Worm (Caenorhabditis elegans) whole organism, young adult: ENCODE data around the gene sdz-11.

ENCODE experiments used
- C06A6.2 ChIP-seq: fragments of 200-800 bp; sonication (Bioruptor generic); conservative IDR thresholded peaks from 2 replicates; pipeline ENCODE4 v1.3.6; 2022; ENCODE audit warnings: missing genetic modification characterization, missing compliant biosample characterization
- F10E7.11 ChIP-seq: sonication (generic microtip); optimal IDR thresholded peaks from 2 replicates; lab custom pipeline; 2017; ENCODE audit warnings: mild to moderate bottlenecking, missing genetic modification characterization, moderate library complexity, missing compliant biosample characterization
- F49E8.2 ChIP-seq: sonication (generic microtip); optimal IDR thresholded peaks from 3 replicates; lab custom pipeline; 2017; ENCODE audit warnings: missing genetic modification characterization, mild to moderate bottlenecking, missing compliant biosample characterization, antibody characterized with exemption, moderate library complexity; ENCODE audit not compliant: insufficient read depth
- F57C9.4 ChIP-seq: sonication (generic microtip); optimal IDR thresholded peaks from 2 replicates; lab custom pipeline; 2017; ENCODE audit warnings: mild to moderate bottlenecking, missing genetic modification characterization, missing compliant biosample characterization
- T07F8.4 ChIP-seq: sonication (generic microtip); optimal IDR thresholded peaks from 2 replicates; lab custom pipeline; 2016; ENCODE audit warnings: mild to moderate bottlenecking, missing genetic modification characterization, moderate library complexity, missing compliant biosample characterization
- T26A5.8 ChIP-seq: sonication (generic microtip); optimal IDR thresholded peaks from 2 replicates; lab custom pipeline; 2016; ENCODE audit warnings: missing genetic modification characterization, missing compliant biosample characterization
- Y67H2A.10 ChIP-seq: fragments of 200-800 bp; sonication (Bioruptor generic); conservative IDR thresholded peaks from 2 replicates; pipeline ENCODE4 v1.3.6; 2022; ENCODE audit warnings: missing genetic modification reagents, missing genetic modification characterization, missing compliant biosample characterization
- Y79H2A.3 ChIP-seq: fragments of 200-800 bp; sonication (Bioruptor generic); conservative IDR thresholded peaks from 2 replicates; pipeline ENCODE4 v1.3.6; 2022; ENCODE audit warnings: missing genetic modification reagents, missing genetic modification characterization, missing compliant biosample characterization
- atf-7 ChIP-seq: sonication (generic microtip); optimal IDR thresholded peaks from 2 replicates; lab custom pipeline; 2017; ENCODE audit warnings: mild to moderate bottlenecking, missing genetic modification characterization, missing compliant biosample characterization
- athp-1 ChIP-seq: sonication (generic microtip); optimal IDR thresholded peaks from 2 replicates; lab custom pipeline; 2017; ENCODE audit warnings: mild to moderate bottlenecking, missing genetic modification characterization, missing compliant biosample characterization
- attf-6 ChIP-seq: fragments of 200-800 bp; sonication (Bioruptor generic); IDR thresholded peaks from 2 replicates; pipeline ENCODE4 v1.3.6; 2022; ENCODE audit warnings: missing genetic modification reagents, missing genetic modification characterization, missing compliant biosample characterization
- cebp-2 ChIP-seq: fragments of 200-800 bp; sonication (Bioruptor generic); IDR thresholded peaks from 2 replicates; pipeline ENCODE4 v1.3.6; 2022; ENCODE audit warnings: missing genetic modification characterization, missing compliant biosample characterization
- ceh-100 ChIP-seq: fragments of 200-800 bp; sonication (Bioruptor generic); IDR thresholded peaks from 2 replicates; pipeline ENCODE4 v1.3.6; 2022; ENCODE audit warnings: missing genetic modification reagents, missing genetic modification characterization, missing compliant biosample characterization
- ceh-79 ChIP-seq: sonication (generic microtip); optimal IDR thresholded peaks from 2 replicates; lab custom pipeline; 2017; ENCODE audit warnings: mild to moderate bottlenecking, missing genetic modification characterization, missing compliant biosample characterization
- chd-7 ChIP-seq: sonication (generic microtip); optimal IDR thresholded peaks from 2 replicates; lab custom pipeline; 2016; ENCODE audit warnings: mild to moderate bottlenecking, missing genetic modification characterization, moderate library complexity, missing compliant biosample characterization
- egl-44 ChIP-seq: fragments of 200-800 bp; sonication (Bioruptor generic); IDR thresholded peaks from 2 replicates; pipeline ENCODE4 v1.3.6; 2022; ENCODE audit warnings: missing genetic modification reagents, missing genetic modification characterization, missing compliant biosample characterization
- ekl-4 ChIP-seq: fragments of 200-800 bp; sonication (Bioruptor generic); IDR thresholded peaks from 2 replicates; pipeline ENCODE4 v1.3.6; 2022; ENCODE audit warnings: missing genetic modification reagents, missing genetic modification characterization, missing compliant biosample characterization
- fkh-3 ChIP-seq: sonication (generic microtip); optimal IDR thresholded peaks from 2 replicates; lab custom pipeline; 2016; ENCODE audit warnings: mild to moderate bottlenecking, missing genetic modification characterization, missing compliant biosample characterization
- him-1 ChIP-seq: sonication (generic microtip); optimal IDR thresholded peaks from 2 replicates; lab custom pipeline; 2016; ENCODE audit warnings: missing genotype, missing genetic modification reagents, missing genetic modification characterization, missing compliant biosample characterization
- hlh-26 ChIP-seq: fragments of 200-800 bp; sonication (Bioruptor generic); conservative IDR thresholded peaks from 2 replicates; pipeline ENCODE4 v1.3.6; 2022; ENCODE audit warnings: missing genetic modification reagents, missing genetic modification characterization, missing compliant biosample characterization
- hsf-1 ChIP-seq: fragments of 200-800 bp; sonication (Bioruptor generic); IDR thresholded peaks from 2 replicates; pipeline ENCODE4 v1.3.6; 2022; ENCODE audit warnings: missing genetic modification reagents, missing genetic modification characterization, missing compliant biosample characterization
- lin-54 ChIP-seq: fragments of 200-800 bp; sonication (Bioruptor generic); optimal IDR thresholded peaks from 2 replicates; lab custom pipeline; 2018; ENCODE audit warnings: mild to moderate bottlenecking, missing genetic modification characterization, missing compliant biosample characterization
- lsl-1 ChIP-seq: fragments of 200-800 bp; sonication (Bioruptor generic); optimal IDR thresholded peaks from 2 replicates; lab custom pipeline; 2018; ENCODE audit warnings: mild to moderate bottlenecking, missing genetic modification characterization, moderate library complexity, missing compliant biosample characterization
- madf-6 ChIP-seq: fragments of 200-800 bp; sonication (Bioruptor generic); IDR thresholded peaks from 2 replicates; pipeline ENCODE4 v1.3.6; 2022; ENCODE audit warnings: missing genetic modification reagents, missing genetic modification characterization, missing compliant biosample characterization
- madf-8 ChIP-seq: fragments of 200-800 bp; sonication (Bioruptor generic); conservative IDR thresholded peaks from 2 replicates; pipeline ENCODE4 v1.3.6; 2022; ENCODE audit warnings: missing genetic modification reagents, missing genetic modification characterization, missing compliant biosample characterization
- mcd-1 ChIP-seq: fragments of 200-800 bp; sonication (Bioruptor generic); IDR thresholded peaks from 2 replicates; pipeline ENCODE4 v1.3.6; 2022; ENCODE audit warnings: missing genetic modification reagents, missing genetic modification characterization, missing compliant biosample characterization
- mel-28 ChIP-seq: sonication (generic microtip); optimal IDR thresholded peaks from 2 replicates; lab custom pipeline; 2016; ENCODE audit warnings: borderline replicate concordance, mild to moderate bottlenecking, missing genetic modification characterization, missing compliant biosample characterization
- mes-4 ChIP-seq: sonication (generic microtip); optimal IDR thresholded peaks from 2 replicates; lab custom pipeline; 2016; ENCODE audit warnings: missing genotype, missing genetic modification characterization, missing compliant biosample characterization
- mxl-1 ChIP-seq: sonication (generic microtip); optimal IDR thresholded peaks from 2 replicates; lab custom pipeline; 2016; ENCODE audit warnings: missing genetic modification characterization, missing compliant biosample characterization
- nhr-120 ChIP-seq: fragments of 200-800 bp; sonication (Bioruptor generic); IDR thresholded peaks from 2 replicates; pipeline ENCODE4 v1.3.6; 2022; ENCODE audit warnings: missing genetic modification characterization, missing compliant biosample characterization
- nhr-179 ChIP-seq: sonication (generic microtip); optimal IDR thresholded peaks from 2 replicates; lab custom pipeline; 2016; ENCODE audit warnings: mild to moderate bottlenecking, missing genetic modification characterization, missing compliant biosample characterization
- nhr-80 ChIP-seq: sonication (generic microtip); optimal IDR thresholded peaks from 2 replicates; lab custom pipeline; 2016; ENCODE audit warnings: missing genetic modification characterization, missing compliant biosample characterization
- nhr-90 ChIP-seq: sonication (generic microtip); optimal IDR thresholded peaks from 2 replicates; lab custom pipeline; 2016; ENCODE audit warnings: missing genotype, mild to moderate bottlenecking, missing genetic modification characterization, missing compliant biosample characterization
- repo-1 ChIP-seq: sonication (generic microtip); optimal IDR thresholded peaks from 2 replicates; lab custom pipeline; 2017; ENCODE audit warnings: mild to moderate bottlenecking, missing genetic modification characterization, missing compliant biosample characterization
- snpc-3.4 ChIP-seq: sonication (generic microtip); optimal IDR thresholded peaks from 2 replicates; lab custom pipeline; 2017; ENCODE audit warnings: missing genetic modification characterization, mild to moderate bottlenecking, missing compliant biosample characterization, antibody characterized with exemption, moderate library complexity, missing genotype, missing genetic modification reagents
- somi-1 ChIP-seq: fragments of 200-800 bp; sonication (Bioruptor generic); optimal IDR thresholded peaks from 2 replicates; lab custom pipeline; 2018; ENCODE audit warnings: mild to moderate bottlenecking, missing genetic modification characterization, missing compliant biosample characterization
- tlf-1 ChIP-seq: fragments of 200-800 bp; sonication (Bioruptor generic); optimal IDR thresholded peaks from 2 replicates; lab custom pipeline; 2018; ENCODE audit warnings: mild to moderate bottlenecking, missing genetic modification characterization, missing compliant biosample characterization
- unc-62 ChIP-seq: fragments of 150-350 bp; optimal IDR thresholded peaks from 2 replicates; lab custom pipeline; 2014; ENCODE audit warnings: missing biosample characterization, missing genetic modification reagents, missing genetic modification characterization
- xnd-1 ChIP-seq: sonication (generic microtip); optimal IDR thresholded peaks from 2 replicates; lab custom pipeline; 2016; ENCODE audit warnings: missing genotype, missing genetic modification reagents, missing genetic modification characterization, missing compliant biosample characterization
- ztf-18 ChIP-seq: sonication (generic microtip); optimal IDR thresholded peaks from 2 replicates; lab custom pipeline; 2016; ENCODE audit warnings: missing genotype, mild to moderate bottlenecking, missing genetic modification characterization, missing compliant biosample characterization
- ztf-22 ChIP-seq: fragments of 200-800 bp; sonication (Bioruptor generic); optimal IDR thresholded peaks from 2 replicates; lab custom pipeline; 2018; ENCODE audit warnings: mild to moderate bottlenecking, missing genetic modification characterization, moderate library complexity, missing compliant biosample characterization
- ztf-3 ChIP-seq: fragments of 200-800 bp; sonication (Bioruptor generic); optimal IDR thresholded peaks from 2 replicates; lab custom pipeline; 2018; ENCODE audit warnings: mild to moderate bottlenecking, missing genetic modification characterization, missing compliant biosample characterization

The sdz-11 gene

ce11 chrII:3775719-3776118 is 23.6 kb upstream of the sdz-11 start, which contains the start of gene T24E12.3:
T24E12.3 (plus strand) TSS chrII:3776019.
- TF ChIP-seq nhr-90 (tag; lab: Kevin White, UChicago): no peak
- no peak for TF ChIP-seq madf-6 (GFP tag; lab: Robert Waterston, UW)
- no peak for TF ChIP-seq nhr-179 (tag; lab: Kevin White, UChicago)
- no peak for TF ChIP-seq ekl-4 (GFP tag; lab: Robert Waterston, UW)
- TF ChIP-seq ceh-79 (tag; lab: Kevin White, UChicago): no peak
- no peak for TF ChIP-seq nhr-120 (GFP tag; lab: Robert Waterston, UW)
- no peak for TF ChIP-seq cebp-2 (GFP tag; lab: Robert Waterston, UW)
- TF ChIP-seq xnd-1: no peak
- TF ChIP-seq ztf-18 (tag; lab: Kevin White, UChicago): no peak
- no peak for TF ChIP-seq madf-8 (GFP tag; lab: Robert Waterston, UW)
- no peak for TF ChIP-seq mes-4 (tag; lab: Kevin White, UChicago)
- no peak for TF ChIP-seq ztf-22 (GFP tag; lab: Kevin White, UChicago)
- TF ChIP-seq C06A6.2 (GFP tag; lab: Robert Waterston, UW): no peak
- TF ChIP-seq unc-62 (GFP tag; lab: Kevin White, UChicago): no peak
- no peak for TF ChIP-seq atf-7 (tag; lab: Kevin White, UChicago)
- TF ChIP-seq, all 124 proteins: peak for 0

ce11 chrII:3773130-3773529 is 21.0 kb upstream of the sdz-11 start, which contains the start of gene T24E12.10:
T24E12.10 (minus strand) TSS chrII:3773230.
- TF ChIP-seq fkh-3 (tag; lab: Kevin White, UChicago): no peak
- no peak for TF ChIP-seq snpc-3.4 (tag; lab: Kevin White, UChicago)
- no peak for TF ChIP-seq F49E8.2 (tag; lab: Kevin White, UChicago)
- no peak for TF ChIP-seq ztf-22 (GFP tag; lab: Kevin White, UChicago)
- no peak for TF ChIP-seq T26A5.8 (tag; lab: Kevin White, UChicago)
- no peak for TF ChIP-seq him-1 (tag; lab: Kevin White, UChicago)
- no peak for TF ChIP-seq attf-6 (GFP tag; lab: Robert Waterston, UW)
- TF ChIP-seq hlh-26 (GFP tag; lab: Robert Waterston, UW): no peak
- no peak for TF ChIP-seq repo-1 (tag; lab: Kevin White, UChicago)
- TF ChIP-seq F10E7.11 (tag; lab: Kevin White, UChicago): no peak
- TF ChIP-seq F57C9.4: no peak
- no peak for TF ChIP-seq mxl-1 (tag; lab: Kevin White, UChicago)
- no peak for TF ChIP-seq somi-1 (GFP tag; lab: Kevin White, UChicago)
- TF ChIP-seq Y67H2A.10 (GFP tag; lab: Robert Waterston, UW): no peak
- TF ChIP-seq nhr-80: no peak
- no peak for TF ChIP-seq lin-54 (GFP tag; lab: Kevin White, UChicago)
- no peak for TF ChIP-seq T07F8.4 (tag; lab: Kevin White, UChicago)
- no peak for TF ChIP-seq mcd-1 (GFP tag; lab: Robert Waterston, UW)
- no peak for TF ChIP-seq hsf-1 (GFP tag; lab: Robert Waterston, UW)
- TF ChIP-seq athp-1 (tag; lab: Kevin White, UChicago): no peak

ce11 chrII:3771640-3772039 is 19.6 kb upstream of the sdz-11 start:
- TF ChIP-seq chd-7 (tag; lab: Kevin White, UChicago) (no peak), attf-6 (GFP tag; lab: Robert Waterston, UW) (no peak), xnd-1 (no peak), tlf-1 (GFP tag; lab: Kevin White, UChicago) (no peak), mel-28 (tag; lab: Kevin White, UChicago) (no peak), Y67H2A.10 (GFP tag; lab: Robert Waterston, UW) (no peak), Y79H2A.3 (GFP tag; lab: Robert Waterston, UW) (no peak), F57C9.4 (no peak), lsl-1 (GFP tag; lab: Kevin White, UChicago) (no peak), ceh-100 (GFP tag; lab: Robert Waterston, UW) (no peak), nhr-80 (no peak), F10E7.11 (tag; lab: Kevin White, UChicago) (no peak), egl-44 (GFP tag; lab: Robert Waterston, UW) (no peak), ztf-3 (GFP tag; lab: Kevin White, UChicago) (no peak)
